Fruit fly (Drosophila melanogaster) whole organism, embryonic: Measurements from ENCODE around the gene awd.

Source experiments
- CG1024 ChIP-seq: fragments of 200-800 bp; sonication (Bioruptor generic); IDR thresholded peaks from 2 replicates; pipeline ENCODE4 v1.3.6; 2022; ENCODE audit warnings: missing biosample characterization, missing genetic modification characterization
- CG10565 ChIP-seq: fragments of 200-800 bp; sonication (Bioruptor generic); optimal IDR thresholded peaks from 3 replicates; lab custom pipeline; 2016; ENCODE audit warnings: missing biosample characterization, mild to moderate bottlenecking, missing genetic modification characterization
- CG12391 ChIP-seq: fragments of 200-800 bp; sonication (Bioruptor generic); optimal IDR thresholded peaks from 3 replicates; lab custom pipeline; 2018; ENCODE audit warnings: missing biosample characterization, mild to moderate bottlenecking, missing genetic modification characterization, moderate library complexity
- CG12744 ChIP-seq: fragments of 200-800 bp; sonication (Bioruptor generic); optimal IDR thresholded peaks from 2 replicates; lab custom pipeline; 2016; ENCODE audit warnings: missing biosample characterization, missing genetic modification characterization
- CG12769 ChIP-seq: fragments of 200-800 bp; sonication (Bioruptor generic); optimal IDR thresholded peaks from 2 replicates; lab custom pipeline; 2019; ENCODE audit warnings: missing biosample characterization, mild to moderate bottlenecking, missing genetic modification characterization, moderate library complexity
- CG13424 ChIP-seq: fragments of 200-800 bp; sonication (Bioruptor generic); optimal IDR thresholded peaks from 2 replicates; lab custom pipeline; 2019; ENCODE audit warnings: missing biosample characterization, mild to moderate bottlenecking, missing genetic modification characterization, moderate library complexity
- CG13775 ChIP-seq: fragments of 200-800 bp; sonication (Bioruptor generic); optimal IDR thresholded peaks from 3 replicates; lab custom pipeline; 2017; ENCODE audit warnings: missing biosample characterization, mild to moderate bottlenecking, missing genetic modification characterization
- CG13894 ChIP-seq: fragments of 200-800 bp; sonication (Bioruptor generic); optimal IDR thresholded peaks from 3 replicates; lab custom pipeline; 2018; ENCODE audit warnings: missing biosample characterization, mild to moderate bottlenecking, missing genetic modification characterization, moderate library complexity
- CG14710 ChIP-seq: fragments of 200-800 bp; sonication (Bioruptor generic); optimal IDR thresholded peaks from 3 replicates; lab custom pipeline; 2019; ENCODE audit warnings: missing biosample characterization, mild to moderate bottlenecking, missing genetic modification characterization, moderate library complexity
- CG31224 ChIP-seq: fragments of 200-800 bp; sonication (Bioruptor generic); IDR thresholded peaks from 2 replicates; pipeline ENCODE4 v1.3.6; 2022; ENCODE audit warnings: missing biosample characterization, missing genetic modification characterization
- CG33213 ChIP-seq: fragments of 200-800 bp; sonication (Bioruptor generic); optimal IDR thresholded peaks from 3 replicates; lab custom pipeline; 2016; ENCODE audit warnings: missing biosample characterization, missing genetic modification characterization
- CG3726 ChIP-seq: fragments of 200-800 bp; sonication (Bioruptor generic); IDR thresholded peaks from 3 replicates; pipeline ENCODE4, ENCODE4 v1.3.6; 2022; ENCODE audit warnings: missing biosample characterization, missing genetic modification characterization
- CG4282 ChIP-seq: fragments of 200-800 bp; sonication (Bioruptor generic); optimal IDR thresholded peaks from 2 replicates; lab custom pipeline; 2016; ENCODE audit warnings: missing biosample characterization, missing genetic modification characterization
- CG4404 ChIP-seq: fragments of 200-800 bp; sonication (Bioruptor generic); IDR thresholded peaks from 2 replicates; pipeline ENCODE4 v1.3.6; 2022; ENCODE audit warnings: missing biosample characterization, missing genetic modification characterization
- CG4707 ChIP-seq: fragments of 200-800 bp; sonication (Bioruptor generic); optimal IDR thresholded peaks from 2 replicates; lab custom pipeline; 2018; ENCODE audit warnings: missing biosample characterization, mild to moderate bottlenecking, missing genetic modification characterization, moderate library complexity
- CG7556 ChIP-seq: fragments of 200-800 bp; sonication (Bioruptor generic); optimal IDR thresholded peaks from 2 replicates; lab custom pipeline; 2017; ENCODE audit warnings: missing biosample characterization, mild to moderate bottlenecking, missing genetic modification characterization
- CG7928 ChIP-seq: fragments of 200-800 bp; sonication (Bioruptor generic); optimal IDR thresholded peaks from 2 replicates; lab custom pipeline; 2017; ENCODE audit warnings: missing biosample characterization, mild to moderate bottlenecking, missing genetic modification characterization
- CG7963 ChIP-seq: fragments of 200-800 bp; sonication (Bioruptor generic); IDR thresholded peaks from 3 replicates; pipeline ENCODE4 v1.3.6; 2022; ENCODE audit warnings: missing biosample characterization, missing genetic modification characterization; ENCODE audit not compliant: partially characterized antibody
- CG8944 ChIP-seq: fragments of 200-800 bp; sonication (Bioruptor generic); optimal IDR thresholded peaks from 3 replicates; lab custom pipeline; 2016; ENCODE audit warnings: missing biosample characterization, missing genetic modification characterization
- CG9876 ChIP-seq: fragments of 200-800 bp; sonication (Bioruptor generic); optimal IDR thresholded peaks from 2 replicates; lab custom pipeline; 2016; ENCODE audit warnings: missing biosample characterization, missing genetic modification characterization
- CrebB ChIP-seq: fragments of 200-800 bp; sonication (Bioruptor generic); optimal IDR thresholded peaks from 3 replicates; lab custom pipeline; 2018; ENCODE audit warnings: missing biosample characterization, mild to moderate bottlenecking, missing genetic modification characterization
- D19A ChIP-seq: fragments of 200-800 bp; optimal IDR thresholded peaks from 3 replicates; lab custom pipeline; 2019; ENCODE audit warnings: missing biosample characterization, mild to moderate bottlenecking, missing genetic modification characterization, moderate library complexity
- Gsc ChIP-seq: fragments of 200-800 bp; sonication (Bioruptor generic); IDR thresholded peaks from 2 replicates; pipeline ENCODE4 v1.3.6; 2022; ENCODE audit warnings: missing biosample characterization, missing genetic modification characterization
- HLHmδ ChIP-seq: fragments of 200-800 bp; sonication (Bioruptor generic); optimal IDR thresholded peaks from 2 replicates; lab custom pipeline; 2018; ENCODE audit warnings: missing biosample characterization, mild to moderate bottlenecking, missing genetic modification characterization, moderate library complexity
- Hr3 ChIP-seq: fragments of 200-800 bp; sonication (Bioruptor generic); optimal IDR thresholded peaks from 3 replicates; lab custom pipeline; 2016; ENCODE audit warnings: missing biosample characterization, missing genetic modification characterization
- Hr51 ChIP-seq, 2 experiments: fragments of 200-800 bp; sonication (Bioruptor generic); optimal IDR thresholded peaks; 2 replicates in 1 of 2; 3 replicates in 1 of 2; lab custom pipeline; 2016 to 2018; ENCODE audit warnings: missing biosample characterization in 2 of 2, missing genetic modification characterization in 2 of 2, mild to moderate bottlenecking in 1 of 2, moderate library complexity in 1 of 2
- Mes4 ChIP-seq: fragments of 200-800 bp; sonication (Bioruptor generic); optimal IDR thresholded peaks from 2 replicates; lab custom pipeline; 2016; ENCODE audit warnings: missing biosample characterization, missing genetic modification characterization
- Myb ChIP-seq: fragments of 200-800 bp; sonication (Bioruptor generic); optimal IDR thresholded peaks from 2 replicates; lab custom pipeline; 2016; ENCODE audit warnings: missing biosample characterization, missing genetic modification characterization
- Neu2 ChIP-seq: fragments of 200-800 bp; sonication (Bioruptor generic); optimal IDR thresholded peaks from 3 replicates; lab custom pipeline; 2016; ENCODE audit warnings: missing biosample characterization, missing genetic modification characterization, borderline replicate concordance
- Pdp1 ChIP-seq, 2 experiments: fragments of 200-800 bp; sonication (Bioruptor generic); optimal IDR thresholded peaks; 3 replicates each; lab custom pipeline; 2016; ENCODE audit warnings: missing biosample characterization in 2 of 2, missing genetic modification characterization in 2 of 2, mild to moderate bottlenecking in 1 of 2, moderate library complexity in 1 of 2
- Ptx1 ChIP-seq: fragments of 200-800 bp; sonication (Bioruptor generic); IDR thresholded peaks from 2 replicates; pipeline ENCODE4 v1.3.6; 2022; ENCODE audit warnings: missing biosample characterization, missing genetic modification characterization
- Rfx ChIP-seq: fragments of 200-800 bp; sonication (Bioruptor generic); IDR thresholded peaks from 2 replicates; pipeline ENCODE4 v1.3.6; 2022; ENCODE audit warnings: missing biosample characterization, missing genetic modification characterization
- Sin3A ChIP-seq: fragments of >200 bp; optimal IDR thresholded peaks from 2 replicates; lab custom pipeline; 2018
- Spps ChIP-seq: fragments of 200-800 bp; sonication (Bioruptor generic); optimal IDR thresholded peaks from 2 replicates; lab custom pipeline; 2018; ENCODE audit warnings: missing biosample characterization, mild to moderate bottlenecking, missing genetic modification characterization
- Sry-δ ChIP-seq: fragments of 200-800 bp; sonication (Bioruptor generic); optimal IDR thresholded peaks from 2 replicates; lab custom pipeline; 2016; ENCODE audit warnings: missing biosample characterization, missing genetic modification characterization
- Xrp1 ChIP-seq: fragments of 200-800 bp; sonication (Bioruptor generic); IDR thresholded peaks from 2 replicates; pipeline ENCODE4 v1.3.6; 2022; ENCODE audit warnings: missing biosample characterization, missing genetic modification characterization
- abd-A ChIP-seq: fragments of 200-800 bp; sonication (Bioruptor generic); optimal IDR thresholded peaks from 3 replicates; lab custom pipeline; 2019; ENCODE audit warnings: missing biosample characterization, mild to moderate bottlenecking, missing genetic modification characterization, moderate library complexity
- amos ChIP-seq: fragments of 200-800 bp; sonication (Bioruptor generic); IDR thresholded peaks from 2 replicates; pipeline ENCODE4 v1.3.6; 2022; ENCODE audit warnings: missing biosample characterization, missing genetic modification characterization; ENCODE audit not compliant: partially characterized antibody
- ash1 ChIP-seq: fragments of 200-800 bp; sonication (Bioruptor generic); optimal IDR thresholded peaks from 2 replicates; lab custom pipeline; 2018; ENCODE audit warnings: missing biosample characterization, mild to moderate bottlenecking, missing genetic modification characterization
- cas ChIP-seq: fragments of 200-800 bp; sonication (Bioruptor generic); IDR thresholded peaks from 2 replicates; pipeline ENCODE4 v1.3.6; 2022; ENCODE audit warnings: missing biosample characterization, missing genetic modification characterization
- chm ChIP-seq: fragments of 200-800 bp; sonication (Bioruptor generic); IDR thresholded peaks from 2 replicates; pipeline ENCODE4 v1.3.6; 2022; ENCODE audit warnings: missing biosample characterization, missing genetic modification characterization
- dati ChIP-seq: fragments of 200-800 bp; sonication (Bioruptor generic); IDR thresholded peaks from 2 replicates; pipeline ENCODE4 v1.3.6; 2022; ENCODE audit warnings: missing biosample characterization, missing genetic modification characterization
- dimm ChIP-seq: fragments of 200-800 bp; sonication (Bioruptor generic); IDR thresholded peaks from 2 replicates; pipeline ENCODE4 v1.3.6; 2022; ENCODE audit warnings: missing biosample characterization, missing genetic modification characterization
- fd96Cb ChIP-seq: fragments of 200-800 bp; sonication (Bioruptor generic); optimal IDR thresholded peaks from 2 replicates; lab custom pipeline; 2018; ENCODE audit warnings: missing biosample characterization, mild to moderate bottlenecking, missing genetic modification characterization, moderate library complexity
- gfzf ChIP-seq: fragments of 200-800 bp; sonication (Bioruptor generic); optimal IDR thresholded peaks from 2 replicates; lab custom pipeline; 2016; ENCODE audit warnings: missing biosample characterization, mild to moderate bottlenecking, missing genetic modification characterization, moderate library complexity
- ind ChIP-seq: fragments of 200-800 bp; sonication (Bioruptor generic); optimal IDR thresholded peaks from 3 replicates; lab custom pipeline; 2016; ENCODE audit warnings: missing biosample characterization, missing genetic modification characterization
- insv ChIP-seq, 2 experiments: fragments of 200-800 bp; sonication (Bioruptor generic); optimal IDR thresholded peaks; 3 replicates each; lab custom pipeline; 2016 to 2018; ENCODE audit warnings: missing biosample characterization in 2 of 2, missing genetic modification characterization in 2 of 2
- jumu ChIP-seq: fragments of 200-800 bp; sonication (Bioruptor generic); optimal IDR thresholded peaks from 3 replicates; lab custom pipeline; 2016; ENCODE audit warnings: missing biosample characterization, missing genetic modification characterization
- row ChIP-seq: fragments of 200-800 bp; sonication (Bioruptor generic); IDR thresholded peaks from 3 replicates; pipeline ENCODE4 v1.3.6; 2022; ENCODE audit warnings: missing biosample characterization, missing genetic modification characterization
- sens ChIP-seq: fragments of 200-800 bp; sonication (Bioruptor generic); peaks from one replicate; lab custom pipeline; 2016; ENCODE audit warnings: missing biosample characterization, missing genetic modification characterization
- yki ChIP-seq: fragments of >200 bp; optimal IDR thresholded peaks from 3 replicates; lab custom pipeline; 2018

Gene awd

DNA sequence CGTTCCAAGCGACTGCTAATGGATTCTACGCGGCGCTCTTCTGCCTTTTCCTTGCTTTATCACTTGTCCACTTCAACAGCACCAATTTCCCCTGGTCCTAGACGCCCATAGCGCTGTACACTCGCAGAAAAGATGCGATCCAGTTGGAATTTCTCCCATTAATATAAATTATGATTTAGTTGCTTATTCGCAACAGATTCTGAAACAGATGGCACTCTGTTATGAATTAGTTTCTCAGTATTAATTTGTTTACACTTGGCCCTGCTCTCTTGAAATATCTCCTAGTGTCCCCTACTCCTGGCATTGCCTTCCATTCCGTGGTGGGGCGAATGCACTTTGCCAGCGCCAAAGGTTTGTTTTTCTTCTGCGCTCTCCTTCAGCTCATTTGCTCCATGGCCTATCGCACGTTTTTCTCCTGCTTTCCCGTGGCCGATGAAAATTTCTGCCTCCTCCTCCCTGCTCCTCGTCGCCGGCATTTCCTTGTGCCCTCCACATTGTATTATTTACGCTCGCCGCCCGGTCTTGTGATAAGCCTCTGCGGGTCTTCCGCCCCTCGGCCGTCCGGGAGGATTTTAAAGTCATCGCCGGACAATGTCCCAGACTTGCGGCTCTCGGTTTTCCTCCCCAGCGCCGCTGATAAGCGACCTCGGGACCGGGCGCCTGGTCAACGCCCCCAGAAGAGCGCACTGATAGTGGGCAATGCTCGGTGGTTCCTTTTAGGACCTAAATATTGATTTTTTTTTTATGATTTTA, 39.6 kb downstream of the awd start (continued):
- TF ChIP-seq CG7556 (GFP tag; lab: Kevin White, UChicago) (no peak), CG4282 (GFP tag; lab: Kevin White, UChicago) (no peak), D19A (tag; lab: Kevin White, UChicago) (no peak), Rfx (GFP tag; lab: Robert Waterston, UW) (no peak), Myb (GFP tag; lab: Kevin White, UChicago) (no peak), CG12744 (GFP tag; lab: Kevin White, UChicago) (no peak), CG33213 (no peak), ash1 (GFP tag; lab: Kevin White, UChicago) (no peak), yki (lab: Kevin White, UChicago) (no peak), Gsc (peak; percentile 49; the same call in 1 of the 2 replicates), Sry-δ (no peak), fd96Cb (peak; percentile 16), amos (GFP tag; lab: Robert Waterston, UW) (no peak), abd-A (no peak), cas (GFP tag; lab: Robert Waterston, UW) (no peak), CG7928 (GFP tag; lab: Kevin White, UChicago) (no peak), Ptx1 (GFP tag; lab: Robert Waterston, UW) (peak; percentile 45; the same call in 1 of the 2 replicates), dati (GFP tag; lab: Robert Waterston, UW) (no peak; the same call in 1 of the 2 replicates), Xrp1 (GFP tag; lab: Robert Waterston, UW) (peak; percentile 82), CG12391 (tag; lab: Kevin White, UChicago) (peak; percentile 8), CG10565 (GFP tag; lab: Kevin White, UChicago) (no peak), CG12769 (tag; lab: Kevin White, UChicago) (no peak), CG13775 (GFP tag; lab: Kevin White, UChicago) (no peak), insv (GFP tag; optimal IDR thresholded peaks at IDR 0.05; lab: Kevin White, UChicago) (no peak), CG9876 (GFP tag; lab: Kevin White, UChicago) (no peak), CrebB (tag; lab: Kevin White, UChicago) (no peak), Pdp1 (GFP tag; optimal IDR thresholded peaks at IDR 0.05; lab: Kevin White, UChicago) (no peak), ind (GFP tag; lab: Kevin White, UChicago) (no peak), Mes4 (GFP tag; lab: Kevin White, UChicago) (no peak), CG4707 (no peak), CG13894 (tag; lab: Kevin White, UChicago) (no peak), Neu2 (GFP tag; lab: Kevin White, UChicago) (no peak), dimm (no peak), CG31224 (GFP tag; lab: Robert Waterston, UW) (no peak), jumu (no peak), gfzf (GFP tag; lab: Kevin White, UChicago) (no peak), Hr51 (GFP tag; optimal IDR thresholded peaks at IDR 0.05; lab: Kevin White, UChicago) (no peak), Sin3A (no peak), CG7963 (GFP tag; lab: Robert Waterston, UW) (no peak), chm (GFP tag; lab: Robert Waterston, UW) (no peak), Hr3 (GFP tag; lab: Kevin White, UChicago) (no peak), HLHmδ (GFP tag; lab: Kevin White, UChicago) (no peak), CG3726 (GFP tag; lab: Robert Waterston, UW) (no peak), row (GFP tag; lab: Robert Waterston, UW) (0 out of 3 replicates have a peak, but pooled peaks have one; percentile 9), Spps (tag; lab: Kevin White, UChicago) (peak; percentile 51), CG14710 (peak; percentile 49), CG1024 (no peak), CG13424 (tag; lab: Kevin White, UChicago) (no peak), sens (GFP tag; lab: Kevin White, UChicago) (peak; percentile 77), CG8944 (GFP tag; lab: Kevin White, UChicago) (peak; percentile 31), CG4404 (GFP tag; lab: Robert Waterston, UW) (peak; percentile 52; the same call in 1 of the 2 replicates)
